Fruit fly (Drosophila melanogaster): Measurements from ENCODE around the gene B4.

The B4 gene

DNA sequence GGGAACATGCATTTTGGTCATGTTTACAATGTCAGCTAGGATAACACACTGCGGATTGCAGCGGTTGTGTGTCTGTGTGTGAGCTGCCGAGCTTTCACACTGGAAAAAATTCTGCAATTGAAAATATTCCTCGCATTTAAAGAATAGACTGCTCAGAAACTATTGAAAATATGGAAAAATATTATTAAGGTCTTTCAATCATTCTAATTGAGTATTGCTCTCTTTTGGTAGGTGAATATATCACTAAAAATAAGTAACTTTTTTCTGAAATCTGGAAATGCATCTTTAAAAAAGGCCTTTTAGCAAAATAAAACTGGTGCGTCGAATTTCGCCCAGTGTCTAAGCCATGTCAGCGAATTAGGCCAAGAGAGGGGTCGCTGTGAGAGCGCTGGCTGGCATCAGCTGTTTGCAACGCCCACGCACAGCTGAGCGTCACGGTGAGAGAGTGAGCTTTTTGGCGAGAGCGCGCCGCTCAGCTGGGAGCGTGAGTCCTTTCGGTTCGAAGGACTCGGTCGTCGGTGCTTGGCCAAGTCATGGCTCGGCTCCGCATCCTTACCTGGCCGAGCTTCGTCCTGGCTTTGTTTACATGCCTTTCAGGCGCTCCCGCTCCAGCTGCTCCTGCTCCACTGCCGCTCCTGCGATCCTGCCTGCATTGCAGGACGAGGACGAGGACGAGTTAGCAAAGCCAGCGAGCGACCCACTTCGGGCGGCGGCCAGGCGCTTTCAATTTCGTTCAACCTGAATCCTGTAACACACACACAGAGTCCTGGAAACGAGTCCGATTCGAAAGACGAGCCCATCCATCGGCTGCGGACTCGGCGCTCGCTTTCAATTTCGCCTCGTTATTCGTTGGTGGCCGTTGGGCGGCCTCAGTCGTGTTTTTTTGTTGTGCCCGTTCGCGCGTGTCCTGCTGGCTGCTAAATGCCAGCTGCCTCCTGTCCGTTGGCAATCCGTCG, 87.9 kb downstream of the B4 start, which contains the start of gene CG46308:
Gene CG46308 (plus strand): TSS at position 864 of the 956 bp plus-strand sequence.
- no peak for TF ChIP-seq rn (GFP tag; IDR thresholded peaks at IDR 0.05)
- TF ChIP-seq CG8159 (tag; optimal IDR thresholded peaks at IDR 0.05), result peak; percentile 71
- TF ChIP-seq CG13204 (GFP tag; optimal IDR thresholded peaks at IDR 0.05), result no peak
- peak; percentile 56 for TF ChIP-seq CG15710 (tag; optimal IDR thresholded peaks at IDR 0.05)
- no peak for TF ChIP-seq gl (tag; optimal IDR thresholded peaks at IDR 0.05)
- TF ChIP-seq Pif1A (GFP tag; optimal IDR thresholded peaks at IDR 0.05), result peak; percentile 34
- no peak for TF ChIP-seq Snoo (tag; optimal IDR thresholded peaks at IDR 0.05)
- peak; percentile 9 for TF ChIP-seq CG34367 (tag; optimal IDR thresholded peaks at IDR 0.05)
- TF ChIP-seq CG10348 (GFP tag; IDR thresholded peaks at IDR 0.05), result no peak
- TF ChIP-seq Pif1B (GFP tag; optimal IDR thresholded peaks at IDR 0.05), result peak; percentile 12
- peak; percentile 65 for TF ChIP-seq CG14655 (GFP tag; optimal IDR thresholded peaks at IDR 0.05)
- TF ChIP-seq EcR (GFP tag; optimal IDR thresholded peaks at IDR 0.05), result no peak
- TF ChIP-seq CG8301 (tag; optimal IDR thresholded peaks at IDR 0.05), result peak; percentile 49
- TF ChIP-seq CG4496 (GFP tag; IDR thresholded peaks at IDR 0.05), result peak; percentile 11; the same call in 1 of the 3 replicates

DNA sequence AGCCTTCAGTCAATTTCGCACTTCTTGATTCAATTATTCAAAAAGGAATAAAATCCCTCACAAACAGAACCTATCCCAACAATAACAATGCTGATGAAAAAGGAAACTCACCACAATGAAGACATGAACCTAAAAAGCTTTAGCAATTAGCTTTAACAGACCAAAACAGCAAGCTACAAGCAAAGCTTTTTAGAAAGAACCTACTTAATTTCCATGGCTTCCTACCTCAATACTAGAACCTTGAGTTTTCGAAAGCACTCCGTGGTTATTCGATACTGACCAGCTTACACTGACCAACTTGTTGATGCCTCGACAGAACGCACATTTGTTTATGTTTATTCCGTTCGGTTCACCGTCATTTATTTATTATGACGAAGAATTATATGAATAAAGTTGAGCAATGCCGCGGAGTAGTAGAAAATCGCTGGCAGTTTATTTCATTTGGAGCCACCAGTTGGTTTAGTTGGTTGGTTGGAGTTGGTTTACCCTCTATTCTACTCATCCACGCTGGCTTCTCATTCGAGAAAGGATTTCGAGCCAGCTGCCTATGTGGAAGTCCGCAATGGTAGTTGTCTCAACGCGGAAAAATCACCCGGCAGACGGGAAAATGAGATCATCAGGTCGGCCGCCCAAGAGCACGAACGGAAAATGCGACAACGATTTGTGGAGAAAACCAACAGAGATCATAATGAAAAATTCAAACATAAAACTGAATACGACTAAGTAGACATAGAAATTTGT, 90.0 kb downstream of the B4 start, which contains the start of gene CG42810:
Gene CG42810 (plus strand): TSS at position 691 of the 741 bp plus-strand sequence.
- TF ChIP-seq Snoo (tag; optimal IDR thresholded peaks at IDR 0.05) (no peak), CG34367 (tag; optimal IDR thresholded peaks at IDR 0.05) (no peak), CG32121 (GFP tag; IDR thresholded peaks at IDR 0.05) (no peak), CG15710 (tag; optimal IDR thresholded peaks at IDR 0.05) (no peak)

DNA sequence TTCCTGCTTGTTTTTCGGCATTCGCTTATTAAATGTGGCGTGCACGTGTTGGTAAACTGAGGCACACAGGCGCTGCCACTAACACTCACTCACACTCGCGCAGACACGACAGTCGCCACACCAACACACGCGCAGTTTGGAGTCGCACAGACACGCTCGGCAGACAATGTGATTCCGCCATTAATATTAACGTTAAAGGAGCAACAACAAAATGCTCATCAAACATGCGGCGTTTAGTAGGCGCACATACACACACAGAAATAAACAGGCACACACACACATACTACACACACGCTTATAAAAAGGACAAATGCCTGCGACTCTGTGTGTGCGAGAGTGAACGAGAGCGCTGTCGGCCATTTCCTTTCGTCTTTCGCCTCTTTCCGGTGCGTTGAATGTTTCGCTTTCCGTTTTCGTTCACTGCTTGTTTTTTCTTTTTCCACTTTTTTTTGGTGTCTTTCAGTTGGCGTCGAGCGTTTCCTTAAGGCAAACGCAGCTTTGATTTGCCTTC, 92.0 kb downstream of the B4 start, which contains the start of gene CG42809:
Gene CG42809 (plus strand): TSS at position 461 of the 511 bp plus-strand sequence.
- TF ChIP-seq CG9948 (tag; optimal IDR thresholded peaks at IDR 0.05) (no peak), Ets98B (GFP tag; IDR thresholded peaks at IDR 0.05) (no peak), CG8159 (tag; optimal IDR thresholded peaks at IDR 0.05) (no peak), Pif1A (GFP tag; optimal IDR thresholded peaks at IDR 0.05) (no peak), D1 (tag; optimal IDR thresholded peaks at IDR 0.05) (no peak), fd96Ca (GFP tag; IDR thresholded peaks at IDR 0.05) (no peak), CG14655 (GFP tag; optimal IDR thresholded peaks at IDR 0.05) (no peak), EcR (GFP tag; optimal IDR thresholded peaks at IDR 0.05) (no peak), Pif1B (GFP tag; optimal IDR thresholded peaks at IDR 0.05) (no peak), CG34367 (tag; optimal IDR thresholded peaks at IDR 0.05) (no peak), CG8301 (tag; optimal IDR thresholded peaks at IDR 0.05) (no peak), CG12605 (GFP tag; IDR thresholded peaks at IDR 0.05) (no peak), Snoo (tag; optimal IDR thresholded peaks at IDR 0.05) (no peak), CG32121 (GFP tag; IDR thresholded peaks at IDR 0.05) (no peak), CG4496 (GFP tag; IDR thresholded peaks at IDR 0.05) (no peak), CG13204 (GFP tag; optimal IDR thresholded peaks at IDR 0.05) (no peak), gl (tag; optimal IDR thresholded peaks at IDR 0.05) (no peak)

All from whole organism, pupa.